Worm (Caenorhabditis elegans): ENCODE measurements around the gene srz-99.
A peak's percentile ranks its signal among the peaks of the same experiment; 100 is the strongest.

srz-99 gene

ce11 chrV:16716574-16716973 lies 13.5 kb upstream of the srz-99 start, which contains the start of gene srh-137:
TSS of gene srh-137 (minus strand) at chrV:16716674.
- TF ChIP-seq dox-1 (GFP tag; IDR thresholded peaks at IDR 0.05) = no peak
- no peak for TF ChIP-seq atf-7 (tag; optimal IDR thresholded peaks at IDR 0.05)
- no peak for TF ChIP-seq B0261.1 (tag; optimal IDR thresholded peaks at IDR 0.05)
- TF ChIP-seq bed-1 (GFP tag; IDR thresholded peaks at IDR 0.05) = no peak
- TF ChIP-seq rcor-1 (GFP tag; IDR thresholded peaks at IDR 0.05) = no peak
- no peak for TF ChIP-seq F57C9.4 (tag; optimal IDR thresholded peaks at IDR 0.05)
- TF ChIP-seq sptf-2 (GFP tag; optimal IDR thresholded peaks at IDR 0.05) = no peak
- no peak for TF ChIP-seq B0019.2 (GFP tag; conservative IDR thresholded peaks at IDR 0.05)
- TF ChIP-seq let-526 (GFP tag; IDR thresholded peaks at IDR 0.05) = no peak
- TF ChIP-seq lsl-1 (GFP tag; optimal IDR thresholded peaks at IDR 0.05) = no peak
- TF ChIP-seq aptf-3 (GFP tag; IDR thresholded peaks at IDR 0.05) = no peak
- TF ChIP-seq die-1 (tag; optimal IDR thresholded peaks at IDR 0.05) = no peak
- TF ChIP-seq akir-1 (GFP tag; optimal IDR thresholded peaks at IDR 0.05) = no peak
- no peak for TF ChIP-seq ceh-40 (GFP tag; IDR thresholded peaks at IDR 0.05)
- TF ChIP-seq him-1 (tag; optimal IDR thresholded peaks at IDR 0.05) = no peak

ce11 chrV:16723744-16724143 lies 6.3 kb upstream of the srz-99 start, which contains the start of gene nhr-112:
TSS of gene nhr-112 (minus strand) at chrV:16723844.
- TF ChIP-seq egl-18 (GFP tag; IDR thresholded peaks at IDR 0.05) (no peak), aptf-3 (GFP tag; IDR thresholded peaks at IDR 0.05) (no peak), hmg-20 (GFP tag; IDR thresholded peaks at IDR 0.05) (no peak), F49E8.2 (tag; optimal IDR thresholded peaks at IDR 0.05; ENCODE audit: insufficient read depth) (no peak), lag-1 (GFP tag; IDR thresholded peaks at IDR 0.05) (no peak), F37B4.10 (GFP tag; IDR thresholded peaks at IDR 0.05) (no peak), ceh-40 (GFP tag; IDR thresholded peaks at IDR 0.05) (no peak), K11D2.4 (GFP tag; IDR thresholded peaks at IDR 0.05) (no peak), fkh-3 (tag; optimal IDR thresholded peaks at IDR 0.05) (no peak), B0261.1 (tag; optimal IDR thresholded peaks at IDR 0.05) (no peak), madf-6 (GFP tag; IDR thresholded peaks at IDR 0.05) (no peak), Y56A3A.18 (GFP tag; IDR thresholded peaks at IDR 0.05) (no peak), ama-1 (optimal IDR thresholded peaks at IDR 0.05) (no peak), ama-1 (GFP tag; optimal IDR thresholded peaks at IDR 0.05) (no peak), rec-8 (tag; optimal IDR thresholded peaks at IDR 0.05) (no peak), ztf-26 (tag; optimal IDR thresholded peaks at IDR 0.05) (no peak), C17E4.6 (GFP tag; IDR thresholded peaks at IDR 0.05) (no peak), zim-3 (tag; optimal IDR thresholded peaks at IDR 0.05) (no peak), dpl-1 (GFP tag; optimal IDR thresholded peaks at IDR 0.05) (no peak), dox-1 (GFP tag; IDR thresholded peaks at IDR 0.05) (no peak), sea-2 (GFP tag; IDR thresholded peaks at IDR 0.05) (no peak)

ce11 chrV:16724574-16724973 lies 5.5 kb upstream of the srz-99 start:
- TF ChIP-seq ceh-79 (tag; optimal IDR thresholded peaks at IDR 0.05) (no peak), unc-130 (GFP tag; optimal IDR thresholded peaks at IDR 0.05) (no peak), attf-5 (GFP tag; optimal IDR thresholded peaks at IDR 0.05) (no peak), atf-7 (tag; optimal IDR thresholded peaks at IDR 0.05) (no peak), cebp-1 (GFP tag; IDR thresholded peaks at IDR 0.05) (peak; percentile 35; the same call in 1 of the 2 replicates), cebp-1 (tag; optimal IDR thresholded peaks at IDR 0.05) (no peak)

ce11 chrV:16725955-16726354 lies 4.1 kb upstream of the srz-99 start:
- TF ChIP-seq nhr-80 (tag; optimal IDR thresholded peaks at IDR 0.05) (peak; percentile 88), aptf-2 (GFP tag; conservative IDR thresholded peaks at IDR 0.05) (no peak), attf-5 (GFP tag; optimal IDR thresholded peaks at IDR 0.05) (peak; percentile 35), let-607 (tag; optimal IDR thresholded peaks at IDR 0.05) (peak in 1 of 2 experiments; percentile 10), atf-7 (tag; optimal IDR thresholded peaks at IDR 0.05) (peak; percentile 14), F57A8.1 (GFP tag; optimal IDR thresholded peaks at IDR 0.05) (no peak), snpc-4 (GFP tag; optimal IDR thresholded peaks at IDR 0.05) (no peak), snpc-4 (tag; optimal IDR thresholded peaks at IDR 0.05) (peak in 2 of 4 experiments; percentile 38 to 46)

Measured in whole organism, young adult.